Fruit fly (Drosophila melanogaster) whole organism, embryonic: ENCODE results near the gene CG17349.

Experiments
- Abd-B ChIP-seq: fragments of 200-800 bp; sonication (Bioruptor generic); optimal IDR thresholded peaks from 2 replicates; lab custom pipeline; 2018; ENCODE audit warnings: missing biosample characterization, mild to moderate bottlenecking, missing genetic modification characterization, moderate library complexity
- Adf1 ChIP-seq: fragments of 200-800 bp; sonication (Bioruptor generic); IDR thresholded peaks from 2 replicates; pipeline ENCODE4 v1.3.6; 2022; ENCODE audit warnings: missing biosample characterization, missing genetic modification characterization
- C15 ChIP-seq: fragments of 200-800 bp; sonication (Bioruptor generic); IDR thresholded peaks from 3 replicates; pipeline ENCODE4 v1.3.6; 2022; ENCODE audit warnings: missing biosample characterization, missing genetic modification characterization
- CG10543 ChIP-seq: fragments of 200-800 bp; sonication (Bioruptor generic); optimal IDR thresholded peaks from 3 replicates; lab custom pipeline; 2017; ENCODE audit warnings: missing biosample characterization, mild to moderate bottlenecking, missing genetic modification characterization, moderate library complexity
- CG11504 ChIP-seq: fragments of 200-800 bp; sonication (Bioruptor generic); optimal IDR thresholded peaks from 3 replicates; lab custom pipeline; 2019; ENCODE audit warnings: missing biosample characterization, mild to moderate bottlenecking, missing genetic modification characterization, moderate library complexity
- CG11695 ChIP-seq: fragments of 200-800 bp; sonication (Bioruptor generic); IDR thresholded peaks from 3 replicates; pipeline ENCODE4 v1.3.6; 2022; ENCODE audit warnings: missing biosample characterization, missing genetic modification characterization
- CG13287 ChIP-seq: fragments of 200-800 bp; sonication (Bioruptor generic); IDR thresholded peaks from 2 replicates; pipeline ENCODE4 v1.3.6; 2022; ENCODE audit warnings: missing biosample characterization, missing genetic modification characterization; ENCODE audit not compliant: partially characterized antibody
- CG13296 ChIP-seq: fragments of 200-800 bp; sonication (Bioruptor generic); optimal IDR thresholded peaks from 3 replicates; lab custom pipeline; 2018; ENCODE audit warnings: missing biosample characterization, mild to moderate bottlenecking, missing genetic modification characterization
- CG14014 ChIP-seq: fragments of 200-800 bp; sonication (Bioruptor generic); IDR thresholded peaks from 2 replicates; pipeline ENCODE4 v1.3.6; 2022; ENCODE audit warnings: missing biosample characterization, missing genetic modification characterization
- CG15269 ChIP-seq: fragments of 200-800 bp; sonication (Bioruptor generic); optimal IDR thresholded peaks from 2 replicates; lab custom pipeline; 2018; ENCODE audit warnings: missing biosample characterization, mild to moderate bottlenecking, missing genetic modification characterization, moderate library complexity
- CG17568 ChIP-seq: fragments of 200-800 bp; sonication (Bioruptor generic); optimal IDR thresholded peaks from 2 replicates; lab custom pipeline; 2018; ENCODE audit warnings: missing biosample characterization, mild to moderate bottlenecking, missing genetic modification characterization, moderate library complexity
- CG2199 ChIP-seq: fragments of 200-800 bp; sonication (Bioruptor generic); IDR thresholded peaks from 3 replicates; pipeline ENCODE4 v1.3.6; 2022; ENCODE audit warnings: missing biosample characterization, missing genetic modification characterization
- CG34376 ChIP-seq: fragments of 200-800 bp; sonication (Bioruptor generic); optimal IDR thresholded peaks from 2 replicates; lab custom pipeline; 2018; ENCODE audit warnings: missing biosample characterization, mild to moderate bottlenecking, missing genetic modification characterization
- CG4360 ChIP-seq: fragments of 200-800 bp; sonication (Bioruptor generic); IDR thresholded peaks from 2 replicates; pipeline ENCODE4 v1.3.6; 2022; ENCODE audit warnings: missing biosample characterization, missing genetic modification characterization
- CG4424 ChIP-seq: fragments of 200-800 bp; sonication (Bioruptor generic); optimal IDR thresholded peaks from 3 replicates; lab custom pipeline; 2016; ENCODE audit warnings: missing biosample characterization, missing genetic modification characterization
- CG4820 ChIP-seq: fragments of 200-800 bp; sonication (Bioruptor generic); optimal IDR thresholded peaks from 3 replicates; lab custom pipeline; 2016; ENCODE audit warnings: missing biosample characterization, missing genetic modification characterization
- CG8089 ChIP-seq: fragments of 200-800 bp; sonication (Bioruptor generic); optimal IDR thresholded peaks from 3 replicates; lab custom pipeline; 2016; ENCODE audit warnings: missing biosample characterization, missing genetic modification characterization
- CG9817 ChIP-seq: fragments of 200-800 bp; sonication (Bioruptor generic); optimal IDR thresholded peaks from 2 replicates; lab custom pipeline; 2018; ENCODE audit warnings: missing biosample characterization, mild to moderate bottlenecking, missing genetic modification characterization, moderate library complexity
- CHES-1-like ChIP-seq: fragments of 200-800 bp; sonication (Bioruptor generic); optimal IDR thresholded peaks from 2 replicates; lab custom pipeline; 2016; ENCODE audit warnings: missing biosample characterization, missing genetic modification characterization
- CTCF ChIP-seq: fragments of 200-800 bp; sonication (Bioruptor generic); optimal IDR thresholded peaks from 2 replicates; lab custom pipeline; 2017; ENCODE audit warnings: missing biosample characterization, mild to moderate bottlenecking, missing genetic modification characterization, moderate library complexity
- Deaf1 ChIP-seq: fragments of 200-800 bp; optimal IDR thresholded peaks from 3 replicates; lab custom pipeline; 2019; ENCODE audit warnings: missing biosample characterization, mild to moderate bottlenecking, missing genetic modification characterization, moderate library complexity
- Ets65A ChIP-seq: fragments of 200-800 bp; sonication (Bioruptor generic); peaks from one replicate; lab custom pipeline; 2016; ENCODE audit warnings: missing biosample characterization, missing genetic modification characterization
- HLH3B ChIP-seq: fragments of 200-800 bp; sonication (Bioruptor generic); IDR thresholded peaks from 2 replicates; pipeline ENCODE4 v1.3.6; 2022; ENCODE audit warnings: missing biosample characterization, missing genetic modification characterization
- Hr78 ChIP-seq, 2 experiments: fragments of 200-800 bp in 1 of 2; fragments of >200 bp in 1 of 2; sonication (Bioruptor generic) in 1 of 2; optimal IDR thresholded peaks; 2 replicates each; lab custom pipeline; 2017 to 2019; ENCODE audit warnings: missing biosample characterization in 2 of 2, missing genetic modification characterization in 2 of 2, mild to moderate bottlenecking in 1 of 2, moderate library complexity in 1 of 2
- Jarid2 ChIP-seq: fragments of 200-800 bp; sonication (Bioruptor generic); optimal IDR thresholded peaks from 3 replicates; lab custom pipeline; 2017; ENCODE audit warnings: mild to moderate bottlenecking, missing biosample characterization, missing genetic modification reagents, missing genetic modification characterization
- Mad ChIP-seq: fragments of 200-800 bp; sonication (Bioruptor generic); optimal IDR thresholded peaks from 2 replicates; lab custom pipeline; 2016; ENCODE audit warnings: missing biosample characterization, missing genetic modification characterization
- Med ChIP-seq: fragments of 200-800 bp; sonication (Bioruptor generic); peaks from one replicate; lab custom pipeline; 2016; ENCODE audit warnings: missing biosample characterization, missing genetic modification characterization, mild to moderate bottlenecking, inconsistent platforms, moderate library complexity
- Meics ChIP-seq: fragments of 200-800 bp; sonication (Bioruptor generic); optimal IDR thresholded peaks from 2 replicates; lab custom pipeline; 2017; ENCODE audit warnings: missing biosample characterization, mild to moderate bottlenecking, missing genetic modification characterization
- Pdp1 ChIP-seq, 2 experiments: fragments of 200-800 bp; sonication (Bioruptor generic); optimal IDR thresholded peaks; 3 replicates each; lab custom pipeline; 2016; ENCODE audit warnings: missing biosample characterization in 2 of 2, missing genetic modification characterization in 2 of 2, mild to moderate bottlenecking in 1 of 2, moderate library complexity in 1 of 2
- Rfx ChIP-seq: fragments of 200-800 bp; sonication (Bioruptor generic); IDR thresholded peaks from 2 replicates; pipeline ENCODE4 v1.3.6; 2022; ENCODE audit warnings: missing biosample characterization, missing genetic modification characterization
- Trl ChIP-seq, 3 experiments: fragments of >200 bp in 2 of 3; fragments of 200-800 bp in 1 of 3; sonication (Bioruptor generic) in 1 of 3; optimal IDR thresholded peaks; 2 replicates in 1 of 3; 3 replicates in 2 of 3; lab custom pipeline; 2016 to 2017; ENCODE audit warnings: missing biosample characterization in 1 of 3, missing genetic modification characterization in 1 of 3
- cg ChIP-seq: fragments of 200-800 bp; sonication (Bioruptor generic); optimal IDR thresholded peaks from 3 replicates; lab custom pipeline; 2019; ENCODE audit warnings: missing biosample characterization, mild to moderate bottlenecking, missing genetic modification characterization, moderate library complexity
- chinmo ChIP-seq: fragments of 200-800 bp; sonication (Bioruptor generic); IDR thresholded peaks from 4 replicates; pipeline ENCODE4 v1.3.6; 2022; ENCODE audit warnings: missing biosample characterization, missing genetic modification characterization; ENCODE audit not compliant: partially characterized antibody
- ken ChIP-seq: fragments of 200-800 bp; sonication (Bioruptor generic); IDR thresholded peaks from 3 replicates; pipeline ENCODE4 v1.3.6; 2022; ENCODE audit warnings: missing biosample characterization, missing genetic modification characterization
- prd ChIP-seq, 3 experiments: fragments of >200 bp in 2 of 3; fragments of 200-800 bp in 1 of 3; sonication (Bioruptor generic) in 1 of 3; optimal IDR thresholded peaks in 2 of 3; IDR thresholded peaks in 1 of 3; 2 replicates in 2 of 3; 3 replicates in 1 of 3; pipeline versions ENCODE4 v1.3.6 to Lab custom; 2017 to 2022; ENCODE audit warnings: missing biosample characterization in 1 of 3, missing genetic modification characterization in 1 of 3
- row ChIP-seq: fragments of 200-800 bp; sonication (Bioruptor generic); IDR thresholded peaks from 3 replicates; pipeline ENCODE4 v1.3.6; 2022; ENCODE audit warnings: missing biosample characterization, missing genetic modification characterization
- sd ChIP-seq: fragments of 200-800 bp; sonication (Bioruptor generic); optimal IDR thresholded peaks from 3 replicates; lab custom pipeline; 2018; ENCODE audit warnings: missing biosample characterization, mild to moderate bottlenecking, missing genetic modification characterization, moderate library complexity
- sens ChIP-seq: fragments of 200-800 bp; sonication (Bioruptor generic); peaks from one replicate; lab custom pipeline; 2016; ENCODE audit warnings: missing biosample characterization, missing genetic modification characterization
- sr ChIP-seq: fragments of 200-800 bp; sonication (Bioruptor generic); IDR thresholded peaks from 3 replicates; pipeline ENCODE4 v1.3.6; 2022; ENCODE audit warnings: missing biosample characterization, missing genetic modification characterization
- stwl ChIP-seq: fragments of 200-800 bp; sonication (Bioruptor generic); optimal IDR thresholded peaks from 3 replicates; lab custom pipeline; 2018; ENCODE audit warnings: missing biosample characterization, mild to moderate bottlenecking, missing genetic modification characterization, moderate library complexity
- trem ChIP-seq: fragments of 200-800 bp; optimal IDR thresholded peaks from 3 replicates; lab custom pipeline; 2019; ENCODE audit warnings: missing biosample characterization, mild to moderate bottlenecking, missing genetic modification characterization, moderate library complexity
- wek ChIP-seq: fragments of 200-800 bp; sonication (Bioruptor generic); optimal IDR thresholded peaks from 3 replicates; lab custom pipeline; 2018; ENCODE audit warnings: missing biosample characterization, mild to moderate bottlenecking, missing genetic modification characterization, moderate library complexity
- z ChIP-seq: fragments of 200-800 bp; sonication (Bioruptor generic); IDR thresholded peaks from 3 replicates; pipeline ENCODE4 v1.3.6; 2022; ENCODE audit warnings: missing biosample characterization, missing genetic modification characterization

CG17349 gene

dm6 chr2L:19413118-19413893 lies 43.1 kb downstream of the CG17349 start (continued):
- peak in 1 of 2 experiments; percentile 46 for TF ChIP-seq Hr78 (GFP tag; optimal IDR thresholded peaks at IDR 0.05; lab: Kevin White, UChicago)
- no peak for TF ChIP-seq Rfx (GFP tag; lab: Robert Waterston, UW)
- peak; percentile 56 for TF ChIP-seq sens (GFP tag; lab: Kevin White, UChicago)

DNA sequence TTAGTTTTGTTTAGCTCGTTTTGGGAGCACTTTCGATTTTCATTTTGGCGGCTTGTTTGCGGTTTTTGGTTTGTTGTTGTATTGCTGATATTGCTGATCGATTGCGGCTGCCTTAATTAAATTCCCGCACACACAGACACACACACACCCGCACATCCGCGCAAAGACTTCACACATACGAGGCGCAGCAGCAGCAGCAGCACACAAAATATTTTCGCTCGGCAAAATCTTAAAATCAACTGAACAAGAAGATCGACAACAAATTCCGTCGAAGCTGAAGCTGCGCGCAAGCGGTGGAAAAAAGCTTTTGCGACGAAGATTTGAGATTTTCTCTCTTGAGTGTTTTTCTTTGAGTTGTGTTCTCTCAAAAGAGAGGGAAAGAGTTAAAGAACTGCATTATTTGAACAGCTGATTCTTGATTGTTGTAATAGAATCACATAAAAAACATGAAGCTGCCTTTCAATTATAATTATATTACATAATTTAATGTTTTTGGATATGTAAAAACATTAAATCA lies 44.0 kb downstream of the CG17349 start:
- peak; percentile 20; the same call in 1 of the 2 replicates for TF ChIP-seq CG13287 (GFP tag; lab: Robert Waterston, UW)
- peak; percentile 93 for TF ChIP-seq z (GFP tag; lab: Robert Waterston, UW)
- peak; percentile 33 for TF ChIP-seq Med
- 0 out of 3 replicates have a peak, but pooled peaks have one; percentile 19 for TF ChIP-seq CG2199 (GFP tag; lab: Robert Waterston, UW)
- TF ChIP-seq Jarid2: peak; percentile 17
- no peak for TF ChIP-seq trem (tag; lab: Kevin White, UChicago)
- peak; percentile 8 for TF ChIP-seq CG13296 (GFP tag; lab: Kevin White, UChicago)
- TF ChIP-seq sd (tag; lab: Kevin White, UChicago): peak; percentile 61
- peak; percentile 19 to 34 for TF ChIP-seq Trl (optimal IDR thresholded peaks at IDR 0.05; lab: Kevin White, UChicago)
- no peak for TF ChIP-seq Trl (GFP tag; optimal IDR thresholded peaks at IDR 0.05; lab: Kevin White, UChicago)
- no peak for TF ChIP-seq Abd-B (GFP tag; lab: Kevin White, UChicago)
- peak; percentile 11 for TF ChIP-seq CG34376
- peak; percentile 34 for TF ChIP-seq cg (GFP tag; lab: Kevin White, UChicago)
- TF ChIP-seq CG17568: peak; percentile 3
- TF ChIP-seq CHES-1-like (GFP tag; lab: Kevin White, UChicago): no peak
- TF ChIP-seq CG8089 (GFP tag; lab: Kevin White, UChicago): no peak
- TF ChIP-seq ken (GFP tag; lab: Robert Waterston, UW): no peak
- TF ChIP-seq Deaf1 (tag; lab: Kevin White, UChicago): peak; percentile 9
- peak; percentile 4 for TF ChIP-seq CG10543 (GFP tag; lab: Kevin White, UChicago)
- TF ChIP-seq chinmo: peak; percentile 66; the same call in 3 of the 4 replicates
- TF ChIP-seq Adf1 (GFP tag; lab: Robert Waterston, UW): peak; percentile 26; the same call in 1 of the 2 replicates
- TF ChIP-seq, all 482 proteins: peak for 15

dm6 chr2L:19415133-19415532 lies 44.9 kb downstream of the CG17349 start:
- TF ChIP-seq Ets65A: no peak
- 0 out of 3 replicates have a peak, but pooled peaks have one; percentile 18 for TF ChIP-seq CG2199 (GFP tag; lab: Robert Waterston, UW)
- TF ChIP-seq sens (GFP tag; lab: Kevin White, UChicago): peak; percentile 53
- peak; percentile 62; the same call in 2 of the 3 replicates for TF ChIP-seq sr
- TF ChIP-seq CG4360 (GFP tag; lab: Robert Waterston, UW): peak; percentile 89
- TF ChIP-seq Pdp1 (GFP tag; optimal IDR thresholded peaks at IDR 0.05; lab: Kevin White, UChicago): peak in 1 of 2 experiments; percentile 53
- TF ChIP-seq wek (GFP tag; lab: Kevin White, UChicago): no peak
- TF ChIP-seq stwl (tag; lab: Kevin White, UChicago): peak; percentile 19
- no peak for TF ChIP-seq C15
- peak; percentile 91 for TF ChIP-seq CTCF
- peak; percentile 94 for TF ChIP-seq z (GFP tag; lab: Robert Waterston, UW)
- TF ChIP-seq Med: peak; percentile 44

- TF ChIP-seq CG11504 (tag; lab: Kevin White, UChicago) (peak; percentile 10), CG15269 (peak; percentile 66), row (GFP tag; lab: Robert Waterston, UW) (peak; percentile 28; the same call in 1 of the 3 replicates), CG11695 (peak; percentile 77), CG4424 (no peak), HLH3B (GFP tag; lab: Robert Waterston, UW) (no peak), CG9817 (peak; percentile 47), CG4820 (GFP tag; lab: Kevin White, UChicago) (no peak), CG14014 (GFP tag; lab: Robert Waterston, UW) (peak; percentile 45; the same call in 1 of the 2 replicates), stwl (tag; lab: Kevin White, UChicago) (no peak), Mad (no peak), Meics (GFP tag; lab: Kevin White, UChicago) (peak; percentile 49), Pdp1 (GFP tag; optimal IDR thresholded peaks at IDR 0.05; lab: Kevin White, UChicago) (peak in 1 of 2 experiments; percentile 33), prd (optimal IDR thresholded peaks at IDR 0.05; lab: Kevin White, UChicago) (no peak), prd (GFP tag; IDR thresholded peaks at IDR 0.05; lab: Robert Waterston, UW) (no peak)
Observed at dm6 chr2L:19415859-19416258, 45.6 kb downstream of the CG17349 start.
